Fruit fly (Drosophila melanogaster) whole organism, wandering third instar larva: Measurements from ENCODE around the gene pxb.
A peak's percentile ranks its signal among the peaks of the same experiment; 100 is the strongest.

Experiments used
- CG9705 ChIP-seq: fragments of 200-800 bp; sonication (Bioruptor generic); optimal IDR thresholded peaks from 2 replicates; lab custom pipeline; 2018; ENCODE audit warnings: missing biosample characterization, mild to moderate bottlenecking, missing genetic modification characterization
- CrebA ChIP-seq: fragments of 200-800 bp; sonication (Bioruptor generic); optimal IDR thresholded peaks from 2 replicates; lab custom pipeline; 2016; ENCODE audit warnings: missing biosample characterization, mild to moderate bottlenecking, missing genetic modification characterization, borderline replicate concordance
- Dfd ChIP-seq: fragments of >200 bp; optimal IDR thresholded peaks from 2 replicates; lab custom pipeline; 2017; ENCODE audit warnings: missing biosample characterization, missing genetic modification characterization
- Dif ChIP-seq: fragments of 200-275, 200-300 bp; sonication (Bioruptor generic); optimal IDR thresholded peaks from 2 replicates; lab custom pipeline; 2018; ENCODE audit warnings: missing biosample characterization, missing genetic modification characterization; ENCODE audit not compliant: partially characterized antibody
- GATAd ChIP-seq: sonication (Bioruptor generic); optimal IDR thresholded peaks from 2 replicates; lab custom pipeline; 2016; ENCODE audit warnings: missing biosample characterization, missing genetic modification characterization
- HLH106 ChIP-seq: fragments of 200-800 bp; optimal IDR thresholded peaks from 3 replicates; lab custom pipeline; 2019; ENCODE audit warnings: missing biosample characterization, mild to moderate bottlenecking, missing genetic modification characterization, moderate library complexity
- Hnf4 ChIP-seq: fragments of 200-800 bp; sonication (Bioruptor generic); optimal IDR thresholded peaks from 2 replicates; lab custom pipeline; 2016; ENCODE audit warnings: missing biosample characterization, mild to moderate bottlenecking, missing genetic modification characterization
- Hr78 ChIP-seq: fragments of >200 bp; optimal IDR thresholded peaks from 2 replicates; lab custom pipeline; 2017; ENCODE audit warnings: missing biosample characterization, missing genetic modification characterization
- Hr83 ChIP-seq: fragments of 200-300 bp; sonication (Bioruptor generic); optimal IDR thresholded peaks from 2 replicates; lab custom pipeline; 2016; ENCODE audit warnings: missing biosample characterization, mild to moderate bottlenecking, missing genetic modification characterization, moderate library complexity; ENCODE audit not compliant: poor library complexity, severe bottlenecking
- Jra ChIP-seq: sonication (Bioruptor generic); optimal IDR thresholded peaks from 2 replicates; lab custom pipeline; 2016; ENCODE audit warnings: missing biosample characterization, missing genetic modification characterization
- Mio ChIP-seq: sonication (Bioruptor generic); optimal IDR thresholded peaks from 2 replicates; lab custom pipeline; 2016; ENCODE audit warnings: missing biosample characterization, missing genetic modification characterization
- Myc ChIP-seq: fragments of >200 bp; optimal IDR thresholded peaks from 2 replicates; lab custom pipeline; 2017
- N ChIP-seq: fragments of >200 bp; optimal IDR thresholded peaks from 2 replicates; lab custom pipeline; 2018; ENCODE audit warnings: missing biosample characterization, missing external identifiers, missing genetic modification characterization
- OdsH ChIP-seq: fragments of 200-800 bp; sonication (Bioruptor generic); optimal IDR thresholded peaks from 2 replicates; lab custom pipeline; 2016; ENCODE audit warnings: missing biosample characterization, mild to moderate bottlenecking, missing genetic modification characterization
- Rel ChIP-seq, 2 experiments: fragments of 200-800 bp; sonication (Bioruptor generic) in 1 of 2; optimal IDR thresholded peaks; 2 replicates in 1 of 2; 3 replicates in 1 of 2; lab custom pipeline; 2016 to 2019; ENCODE audit warnings: mild to moderate bottlenecking in 2 of 2, missing biosample characterization in 2 of 2, missing genetic modification characterization in 2 of 2, moderate library complexity in 1 of 2
- Sp1 ChIP-seq: fragments of 200-800 bp; sonication (Bioruptor generic); optimal IDR thresholded peaks from 3 replicates; lab custom pipeline; 2019; ENCODE audit warnings: missing biosample characterization, mild to moderate bottlenecking, missing genetic modification characterization, moderate library complexity
- Vsx2 ChIP-seq: fragments of 200-300, 225-300 bp; sonication (Bioruptor generic); optimal IDR thresholded peaks from 2 replicates; lab custom pipeline; 2018; ENCODE audit warnings: missing biosample characterization, missing genetic modification characterization; ENCODE audit not compliant: partially characterized antibody
- br ChIP-seq: fragments of 200-800 bp; sonication (Bioruptor generic); optimal IDR thresholded peaks from 2 replicates; lab custom pipeline; 2016; ENCODE audit warnings: missing biosample characterization, missing genetic modification characterization
- brk ChIP-seq: fragments of 200-800 bp; sonication (Bioruptor generic); optimal IDR thresholded peaks from 2 replicates; lab custom pipeline; 2016; ENCODE audit warnings: missing biosample characterization, mild to moderate bottlenecking, missing genetic modification characterization
- dl ChIP-seq, 2 experiments: fragments of 175-275, 200-275 bp in 1 of 2; fragments of 200-275 bp in 1 of 2; sonication (Bioruptor generic); optimal IDR thresholded peaks; lab custom pipeline; 2018; ENCODE audit warnings: mild to moderate bottlenecking in 2 of 2, missing biosample characterization in 2 of 2, missing genetic modification characterization in 2 of 2, moderate library complexity in 2 of 2; ENCODE audit not compliant: partially characterized antibody in 2 of 2, insufficient read depth in 1 of 2
- dmrt93B ChIP-seq: fragments of 200-800 bp; sonication (Bioruptor generic); optimal IDR thresholded peaks from 2 replicates; lab custom pipeline; 2018; ENCODE audit warnings: missing biosample characterization, mild to moderate bottlenecking, missing genetic modification characterization
- dsf ChIP-seq: sonication (Bioruptor generic); optimal IDR thresholded peaks from 2 replicates; lab custom pipeline; 2016; ENCODE audit warnings: missing biosample characterization, missing genetic modification characterization, borderline replicate concordance
- ey ChIP-seq: fragments of 200-800 bp; sonication (Bioruptor generic); optimal IDR thresholded peaks from 2 replicates; lab custom pipeline; 2016; ENCODE audit warnings: missing biosample characterization, missing genetic modification characterization
- foxo ChIP-seq, 2 experiments: fragments of 200-800 bp; sonication (Bioruptor generic); optimal IDR thresholded peaks; 2 replicates in 1 of 2; 3 replicates in 1 of 2; lab custom pipeline; 2016 to 2017; ENCODE audit warnings: missing biosample characterization in 2 of 2, missing genetic modification characterization in 2 of 2
- h ChIP-seq: fragments of 200-800 bp; sonication (Bioruptor generic); optimal IDR thresholded peaks from 3 replicates; lab custom pipeline; 2016; ENCODE audit warnings: missing biosample characterization, mild to moderate bottlenecking, missing genetic modification characterization
- jim ChIP-seq: fragments of 175-275, 200-325 bp; sonication (Bioruptor generic); optimal IDR thresholded peaks from 2 replicates; lab custom pipeline; 2016; ENCODE audit warnings: missing biosample characterization, mild to moderate bottlenecking, missing genetic modification characterization
- rgr ChIP-seq: fragments of 200-800 bp; sonication (Bioruptor generic); optimal IDR thresholded peaks from 3 replicates; lab custom pipeline; 2016; ENCODE audit warnings: missing biosample characterization, mild to moderate bottlenecking, missing genetic modification characterization
- sv ChIP-seq: fragments of 200-800 bp; sonication (Bioruptor generic); optimal IDR thresholded peaks from 3 replicates; lab custom pipeline; 2016; ENCODE audit warnings: missing biosample characterization, missing genetic modification characterization
- tai ChIP-seq: sonication (Bioruptor generic); optimal IDR thresholded peaks from 2 replicates; lab custom pipeline; 2016; ENCODE audit warnings: missing biosample characterization, missing genetic modification characterization
- usp ChIP-seq: fragments of >200 bp; optimal IDR thresholded peaks from 2 replicates; lab custom pipeline; 2017; ENCODE audit warnings: missing biosample characterization, missing genetic modification characterization
- woc ChIP-seq: sonication (Bioruptor generic); optimal IDR thresholded peaks from 2 replicates; lab custom pipeline; 2016; ENCODE audit warnings: missing biosample characterization, mild to moderate bottlenecking, missing genetic modification characterization

Gene pxb

DNA sequence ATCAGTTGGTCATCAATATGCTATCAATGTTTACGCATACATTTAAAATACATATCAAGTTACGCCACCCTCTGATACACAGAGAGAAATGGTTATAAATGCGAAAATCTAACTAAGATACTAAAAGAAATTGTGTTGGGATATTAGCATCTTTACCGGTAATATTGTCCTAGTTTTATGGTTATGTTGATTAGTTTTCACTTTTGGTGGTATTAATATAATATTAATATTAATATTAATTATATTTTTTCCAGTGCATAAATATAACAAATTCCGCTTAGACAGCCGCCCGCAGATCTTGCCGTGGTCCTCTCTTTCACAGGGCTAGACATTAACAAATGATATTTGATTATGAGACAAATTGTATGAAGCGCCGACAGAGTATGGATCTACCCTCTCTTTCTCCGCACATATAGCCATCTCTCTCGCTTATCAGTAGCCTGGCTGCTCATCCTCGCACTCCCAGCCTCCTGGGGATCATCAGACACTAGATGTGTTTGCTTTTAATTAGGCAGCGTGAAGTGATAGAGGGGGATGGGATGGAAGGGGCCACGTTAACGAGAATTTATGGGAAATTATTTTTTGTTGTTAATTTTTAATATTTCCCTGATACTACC, 13.2 kb upstream of the pxb start:
- TF ChIP-seq Hnf4 (no peak), brk (GFP tag; lab: Kevin White, UChicago) (no peak), N (no peak), GATAd (GFP tag; lab: Kevin White, UChicago) (no peak), dsf (GFP tag; lab: Kevin White, UChicago) (no peak), CG9705 (GFP tag; lab: Kevin White, UChicago) (no peak), CrebA (GFP tag; lab: Kevin White, UChicago) (no peak), tai (GFP tag; lab: Kevin White, UChicago) (no peak), usp (GFP tag; lab: Kevin White, UChicago) (no peak), OdsH (GFP tag; lab: Kevin White, UChicago) (peak; percentile 28), jim (GFP tag; lab: Kevin White, UChicago) (no peak), br (GFP tag; lab: Kevin White, UChicago) (no peak), Sp1 (GFP tag; lab: Kevin White, UChicago) (peak; percentile 32), Mio (no peak), HLH106 (tag; lab: Kevin White, UChicago) (peak; percentile 53), dmrt93B (peak; percentile 1), rgr (GFP tag; lab: Kevin White, UChicago) (peak; percentile 16), foxo (GFP tag; optimal IDR thresholded peaks at IDR 0.05; lab: Kevin White, UChicago) (peak in 1 of 2 experiments; percentile 41), h (peak; percentile 12), sv (GFP tag; lab: Kevin White, UChicago) (no peak), dl (GFP tag; optimal IDR thresholded peaks at IDR 0.05; lab: Kevin White, UChicago; ENCODE audit: insufficient read depth in 1 of 2, partially characterized antibody in 2 of 2) (no peak)

DNA sequence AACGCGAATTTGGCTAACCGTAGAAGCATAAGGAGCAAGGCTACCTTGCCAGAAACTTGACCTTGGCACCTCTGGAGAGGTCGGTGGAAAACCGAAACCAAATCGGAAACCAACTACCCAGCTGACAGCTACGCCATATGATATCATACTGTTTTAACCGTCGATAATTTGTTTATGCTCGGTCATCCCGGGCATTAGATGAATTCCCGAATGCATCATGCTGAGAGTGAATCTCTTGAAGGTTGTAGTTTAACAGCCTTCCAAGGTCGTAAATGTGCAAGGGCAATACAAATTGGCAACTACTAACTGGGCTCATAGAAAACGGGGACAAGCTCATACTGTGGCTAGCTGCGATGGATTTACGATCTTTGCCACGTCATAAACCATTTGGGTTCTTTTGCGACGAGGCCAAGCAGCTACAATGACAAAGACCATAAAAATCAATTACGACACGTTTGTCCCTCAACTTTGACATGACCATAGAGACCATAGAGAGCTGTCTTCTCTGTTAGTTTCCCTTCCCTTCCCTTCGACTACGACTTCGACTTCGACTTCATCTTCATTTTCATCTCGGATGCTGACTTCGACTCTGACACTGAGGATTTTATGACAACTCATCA, 12.1 kb upstream of the pxb start:
- TF ChIP-seq h (no peak), brk (GFP tag; lab: Kevin White, UChicago) (no peak), Hnf4 (no peak), OdsH (GFP tag; lab: Kevin White, UChicago) (no peak), N (no peak), jim (GFP tag; lab: Kevin White, UChicago) (no peak), Sp1 (GFP tag; lab: Kevin White, UChicago) (no peak), Dif (GFP tag; lab: Kevin White, UChicago) (no peak), ey (no peak), Vsx2 (no peak)
- TF ChIP-seq, all 38 proteins: peak for 0

DNA sequence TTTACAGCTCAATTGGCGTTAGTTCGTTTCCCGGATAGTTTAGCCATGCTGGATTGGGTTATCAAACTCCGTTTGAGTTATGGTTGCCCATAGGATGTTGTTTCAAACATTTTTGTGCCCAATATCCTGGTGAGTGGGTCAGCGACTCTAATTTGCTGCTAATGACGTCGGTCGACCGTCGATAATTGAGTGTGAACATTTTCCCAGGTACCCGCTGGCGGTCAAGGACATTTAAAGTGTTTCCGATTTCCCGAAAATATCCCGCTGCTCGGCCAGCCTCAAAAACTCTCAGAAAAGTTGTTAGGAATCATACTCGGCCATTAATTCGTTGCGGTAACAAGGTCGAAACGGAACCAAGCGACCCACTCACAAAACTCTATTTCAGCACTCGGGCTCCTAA, 11.1 kb upstream of the pxb start:
- no peak for TF ChIP-seq dsf (GFP tag; lab: Kevin White, UChicago)
- TF ChIP-seq ey: no peak
- no peak for TF ChIP-seq dmrt93B
- TF ChIP-seq jim (GFP tag; lab: Kevin White, UChicago): no peak
- TF ChIP-seq woc (GFP tag; lab: Kevin White, UChicago): no peak
- no peak for TF ChIP-seq OdsH (GFP tag; lab: Kevin White, UChicago)
- no peak for TF ChIP-seq Dfd
- TF ChIP-seq Rel (GFP tag; optimal IDR thresholded peaks at IDR 0.05; lab: Kevin White, UChicago): no peak
- no peak for TF ChIP-seq Rel (tag; optimal IDR thresholded peaks at IDR 0.05; lab: Kevin White, UChicago)
- TF ChIP-seq h: no peak
- no peak for TF ChIP-seq Hr78 (GFP tag; lab: Kevin White, UChicago)
- TF ChIP-seq Myc (lab: Kevin White, UChicago): no peak
- TF ChIP-seq brk (GFP tag; lab: Kevin White, UChicago): no peak

DNA sequence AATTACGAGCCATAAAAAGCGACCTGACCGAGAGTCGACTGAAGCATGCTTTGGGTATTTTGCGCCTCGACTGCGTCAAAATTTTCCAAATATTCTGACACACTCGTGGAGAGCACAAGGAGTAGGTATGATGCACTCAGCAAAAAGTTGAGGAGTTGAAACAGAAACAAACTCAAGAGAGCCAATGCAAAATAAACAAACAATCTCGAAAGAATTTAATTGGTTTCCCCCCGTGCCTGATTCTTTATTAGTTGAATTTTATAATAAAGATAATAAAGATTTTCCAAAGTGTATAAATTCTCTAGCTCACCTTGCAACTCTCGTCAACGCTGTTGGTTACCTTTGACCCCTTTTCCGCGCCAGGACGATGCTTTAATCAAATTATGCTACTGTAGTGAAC, 10.6 kb upstream of the pxb start:
- TF ChIP-seq Hr83 (no peak), Jra (no peak)

DNA sequence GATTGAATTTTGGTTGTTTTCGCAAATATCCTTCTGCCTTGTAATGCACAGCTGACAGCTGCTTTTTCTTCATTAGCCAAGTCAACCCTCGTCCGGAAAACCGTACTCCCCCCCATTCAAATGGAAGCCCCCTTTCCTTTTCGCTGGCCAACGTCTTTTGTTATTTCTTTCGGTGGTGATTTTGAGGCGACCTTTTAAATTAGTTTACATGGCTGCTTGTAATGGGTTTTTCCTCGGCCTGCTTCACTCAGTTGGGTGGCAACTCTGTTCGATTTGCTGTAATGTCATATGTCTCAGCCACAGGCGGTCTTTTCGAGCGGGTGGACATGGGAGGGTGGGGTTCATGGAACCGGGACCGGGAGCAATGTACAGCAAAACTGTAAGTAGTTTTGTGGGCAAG, 5.5 kb upstream of the pxb start:
- TF ChIP-seq sv (GFP tag; lab: Kevin White, UChicago) (no peak), tai (GFP tag; lab: Kevin White, UChicago) (no peak), h (no peak), Mio (no peak), brk (GFP tag; lab: Kevin White, UChicago) (no peak), ey (no peak)
